Worm (Caenorhabditis elegans): ENCODE measurements around the gene C09G4.4.
A peak's percentile ranks its signal among the peaks of the same experiment; 100 is the strongest.

The C09G4.4 gene

DNA sequence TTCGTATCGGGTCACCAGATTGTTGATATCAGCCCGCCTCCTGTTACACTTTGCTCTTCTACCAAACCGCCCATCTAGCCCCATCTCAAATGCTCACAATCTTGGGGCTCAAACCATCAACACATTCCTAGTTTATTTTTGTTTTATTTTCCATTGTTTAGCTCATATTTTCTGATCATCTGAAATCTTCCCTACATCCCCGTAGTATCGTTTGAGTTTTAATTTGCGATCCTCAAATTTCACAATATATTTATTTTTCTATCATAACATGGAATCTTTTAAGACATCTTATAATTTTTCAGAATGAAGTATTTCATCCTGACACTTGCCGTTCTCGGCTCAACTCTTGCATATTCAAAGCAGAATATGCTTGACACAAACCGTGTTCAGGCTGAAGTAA, 35.9 kb upstream of the C09G4.4 start, which contains the start of gene spp-10:
TSS of gene spp-10 (plus strand) at position 301 of the 400 bp plus-strand sequence.
- peak; percentile 49 for TF ChIP-seq rnt-1 (tag; optimal IDR thresholded peaks at IDR 0.05)
- no peak for TF ChIP-seq ceh-63 (GFP tag; optimal IDR thresholded peaks at IDR 0.05)

- peak; percentile 6 for TF ChIP-seq nhr-71 (tag; optimal IDR thresholded peaks at IDR 0.05)
- no peak for TF ChIP-seq ceh-63 (GFP tag; optimal IDR thresholded peaks at IDR 0.05)
Observed at ce11 chrIV:8478516-8478915, 34.3 kb upstream of the C09G4.4 start.

DNA sequence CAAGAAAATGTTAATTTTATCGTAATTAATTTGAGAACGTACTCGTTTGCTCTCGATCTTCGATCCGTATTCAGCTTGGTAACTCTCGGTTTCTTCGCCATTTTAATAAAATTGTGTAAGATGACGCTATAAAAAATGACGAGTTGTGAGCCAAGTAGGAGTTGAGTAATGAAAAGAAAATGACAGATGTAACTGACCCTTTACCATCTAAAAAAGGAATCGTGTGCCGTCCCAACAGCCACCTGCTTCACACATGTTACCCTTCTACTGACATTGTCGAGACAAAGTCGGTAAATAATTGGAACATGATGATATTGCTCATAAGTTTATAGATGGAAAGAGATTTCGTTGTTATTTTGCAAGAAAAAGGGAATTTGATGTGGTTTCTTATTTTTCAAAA, 33.4 kb upstream of the C09G4.4 start, which contains the start of gene hlh-12:
TSS of gene hlh-12 (minus strand) at position 101 of the 400 bp plus-strand sequence.
- no peak for TF ChIP-seq unc-86 (tag; optimal IDR thresholded peaks at IDR 0.05)
- no peak for TF ChIP-seq efl-1 (optimal IDR thresholded peaks at IDR 0.05)
- TF ChIP-seq efl-1 (GFP tag; optimal IDR thresholded peaks at IDR 0.05 in 1 of 2): peak in 1 of 2 experiments; percentile 21
- TF ChIP-seq fkh-4 (tag; optimal IDR thresholded peaks at IDR 0.05; ENCODE audit: borderline replicate concordance): no peak

ce11 chrIV:8481308-8481707, 31.5 kb upstream of the C09G4.4 start, which contains the start of gene spp-8:
TSS of gene spp-8 (plus strand) at chrIV:8481664.
- TF ChIP-seq nhr-20 (tag; optimal IDR thresholded peaks at IDR 0.05) (peak; percentile 48), swsn-7 (tag; optimal IDR thresholded peaks at IDR 0.05) (no peak), lin-35 (GFP tag; optimal IDR thresholded peaks at IDR 0.05) (peak in 1 of 2 experiments; percentile 45), elt-2 (tag; optimal IDR thresholded peaks at IDR 0.05) (peak; percentile 96), zip-4 (GFP tag; optimal IDR thresholded peaks at IDR 0.05) (no peak), pqm-1 (tag; optimal IDR thresholded peaks at IDR 0.05) (no peak), unc-62 (GFP tag; optimal IDR thresholded peaks at IDR 0.05) (no peak), elt-3 (tag; optimal IDR thresholded peaks at IDR 0.05) (no peak), mdl-1 (tag; optimal IDR thresholded peaks at IDR 0.05) (peak in 1 of 2 experiments; percentile 25), zag-1 (tag; optimal IDR thresholded peaks at IDR 0.05) (no peak), egl-27 (tag; optimal IDR thresholded peaks at IDR 0.05) (no peak), F16B12.6 (tag; optimal IDR thresholded peaks at IDR 0.05) (no peak), nhr-237 (tag; optimal IDR thresholded peaks at IDR 0.05) (no peak), mep-1 (tag; optimal IDR thresholded peaks at IDR 0.05) (no peak), efl-1 (optimal IDR thresholded peaks at IDR 0.05) (no peak), efl-1 (GFP tag; optimal IDR thresholded peaks at IDR 0.05 in 1 of 2) (peak in 1 of 2 experiments; percentile 45), blmp-1 (tag; optimal IDR thresholded peaks at IDR 0.05) (no peak), snu-23 (GFP tag; optimal IDR thresholded peaks at IDR 0.05) (no peak)

DNA sequence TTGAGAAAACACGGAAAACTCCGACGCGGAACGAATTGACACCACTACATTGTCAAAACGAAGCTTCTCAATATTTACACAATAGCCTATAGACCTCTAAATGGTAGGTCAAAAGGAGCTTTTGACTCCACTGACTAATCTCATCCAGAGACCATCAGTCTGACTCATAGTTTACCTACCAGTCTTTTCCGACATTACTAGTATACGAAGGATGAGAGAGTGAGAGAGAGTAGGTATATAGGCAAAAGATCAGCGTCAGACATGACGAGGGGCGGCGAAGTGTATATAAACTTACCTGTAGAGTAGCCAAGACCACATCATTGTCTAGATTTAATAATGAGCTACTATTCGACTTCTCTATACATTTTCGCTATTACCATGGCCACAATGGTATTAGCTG, 25.6 kb upstream of the C09G4.4 start, which contains the start of gene srlf-3:
TSS of gene srlf-3 (plus strand) at position 301 of the 400 bp plus-strand sequence.
- TF ChIP-seq skn-1 (tag; optimal IDR thresholded peaks at IDR 0.05) (no peak), fkh-8 (tag; optimal IDR thresholded peaks at IDR 0.05) (no peak), xbp-1 (tag; optimal IDR thresholded peaks at IDR 0.05) (no peak), efl-3 (GFP tag; optimal IDR thresholded peaks at IDR 0.05) (no peak), aha-1 (tag; optimal IDR thresholded peaks at IDR 0.05) (no peak), dsc-1 (tag; optimal IDR thresholded peaks at IDR 0.05) (no peak)

DNA sequence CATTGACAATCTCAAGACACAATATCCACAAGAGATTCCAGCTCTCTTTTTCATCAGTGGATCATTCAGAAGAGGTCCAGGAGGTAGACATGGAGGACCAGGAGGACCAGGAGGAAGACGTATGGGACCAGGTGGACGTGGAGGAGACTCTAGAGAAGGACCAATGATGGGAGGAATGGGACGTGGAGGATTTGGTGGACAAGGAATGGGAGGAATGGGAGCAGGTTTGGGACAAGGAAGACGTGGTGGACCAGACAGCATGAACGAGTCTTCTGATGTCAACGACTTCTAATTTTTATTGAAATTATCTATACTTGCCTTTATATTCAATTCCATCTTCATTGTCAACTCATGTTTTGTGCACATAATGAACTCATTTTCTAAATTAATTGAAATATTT, 24.7 kb upstream of the C09G4.4 start:
- TF ChIP-seq efl-1 (optimal IDR thresholded peaks at IDR 0.05) (no peak), efl-1 (GFP tag; optimal IDR thresholded peaks at IDR 0.05 in 1 of 2) (no peak), swsn-7 (tag; optimal IDR thresholded peaks at IDR 0.05) (no peak)

DNA sequence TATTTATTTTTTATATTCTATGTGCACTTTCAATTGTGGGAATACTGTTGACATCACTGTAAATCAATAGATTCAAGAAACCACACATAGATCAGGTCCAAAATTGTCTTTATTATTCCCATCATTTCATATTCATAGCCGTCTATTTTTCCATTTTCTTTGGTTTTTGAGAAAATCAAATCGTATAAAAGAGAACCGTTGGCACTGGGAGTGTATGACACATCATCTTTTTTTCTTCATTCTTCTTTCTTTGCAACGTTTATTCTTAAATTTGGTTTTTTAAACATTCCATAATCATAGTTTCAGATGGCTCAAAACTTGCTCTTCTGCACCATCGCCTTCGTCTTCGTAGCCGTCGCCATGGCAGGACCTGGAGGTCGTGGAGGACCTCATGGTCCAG, 22.9 kb upstream of the C09G4.4 start, which contains the start of gene srlf-2:
TSS of gene srlf-2 (plus strand) at position 301 of the 400 bp plus-strand sequence.
- TF ChIP-seq unc-130 (tag; optimal IDR thresholded peaks at IDR 0.05) (no peak), nhr-12 (tag; optimal IDR thresholded peaks at IDR 0.05) (no peak), ceh-8 (GFP tag; optimal IDR thresholded peaks at IDR 0.05) (no peak), nhr-84 (tag; optimal IDR thresholded peaks at IDR 0.05) (no peak), nhr-90 (tag; optimal IDR thresholded peaks at IDR 0.05; ENCODE audit: poor library complexity) (no peak), lir-3 (tag; optimal IDR thresholded peaks at IDR 0.05; ENCODE audit: poor library complexity) (no peak), irx-1 (tag; optimal IDR thresholded peaks at IDR 0.05) (no peak), aly-2 (tag; optimal IDR thresholded peaks at IDR 0.05) (no peak), mdl-1 (tag; optimal IDR thresholded peaks at IDR 0.05) (no peak), jun-1 (tag; optimal IDR thresholded peaks at IDR 0.05) (no peak), nhr-20 (tag; optimal IDR thresholded peaks at IDR 0.05) (no peak), fkh-4 (tag; optimal IDR thresholded peaks at IDR 0.05; ENCODE audit: borderline replicate concordance) (no peak), egl-13 (tag; optimal IDR thresholded peaks at IDR 0.05) (no peak), ztf-4 (tag; optimal IDR thresholded peaks at IDR 0.05) (no peak), ets-5 (GFP tag; IDR thresholded peaks at IDR 0.05) (no peak), vab-15 (tag; optimal IDR thresholded peaks at IDR 0.05) (no peak)
